Fruit fly (Drosophila melanogaster) whole organism, embryonic: ENCODE results near the gene Alh.

ENCODE experiments used
- CG10654 ChIP-seq: fragments of 200-800 bp; sonication (Bioruptor generic); optimal IDR thresholded peaks from 2 replicates; lab custom pipeline; 2016; ENCODE audit warnings: missing biosample characterization, missing genetic modification characterization
- CG11695 ChIP-seq: fragments of 200-800 bp; sonication (Bioruptor generic); IDR thresholded peaks from 3 replicates; pipeline ENCODE4 v1.3.6; 2022; ENCODE audit warnings: missing biosample characterization, missing genetic modification characterization
- CG12155 ChIP-seq: fragments of 200-800 bp; sonication (Bioruptor generic); optimal IDR thresholded peaks from 3 replicates; lab custom pipeline; 2016; ENCODE audit warnings: missing biosample characterization, missing genetic modification characterization
- CG1233 ChIP-seq: fragments of 200-800 bp; sonication (Bioruptor generic); optimal IDR thresholded peaks from 4 replicates; lab custom pipeline; 2018; ENCODE audit warnings: missing biosample characterization, mild to moderate bottlenecking, missing genetic modification characterization
- CG12744 ChIP-seq: fragments of 200-800 bp; sonication (Bioruptor generic); optimal IDR thresholded peaks from 2 replicates; lab custom pipeline; 2016; ENCODE audit warnings: missing biosample characterization, missing genetic modification characterization
- CG13296 ChIP-seq: fragments of 200-800 bp; sonication (Bioruptor generic); optimal IDR thresholded peaks from 3 replicates; lab custom pipeline; 2018; ENCODE audit warnings: missing biosample characterization, mild to moderate bottlenecking, missing genetic modification characterization
- CG14014 ChIP-seq: fragments of 200-800 bp; sonication (Bioruptor generic); IDR thresholded peaks from 2 replicates; pipeline ENCODE4 v1.3.6; 2022; ENCODE audit warnings: missing biosample characterization, missing genetic modification characterization
- CG1529 ChIP-seq: fragments of 200-800 bp; sonication (Bioruptor generic); optimal IDR thresholded peaks from 3 replicates; lab custom pipeline; 2018; ENCODE audit warnings: missing biosample characterization, missing genetic modification characterization
- CG16779 ChIP-seq: fragments of 200-800 bp; sonication (Bioruptor generic); IDR thresholded peaks from 2 replicates; pipeline ENCODE4 v1.3.6; 2022; ENCODE audit warnings: missing biosample characterization, missing genetic modification characterization
- CG17912 ChIP-seq: fragments of 200-800 bp; sonication (Bioruptor generic); optimal IDR thresholded peaks from 2 replicates; lab custom pipeline; 2018; ENCODE audit warnings: missing biosample characterization, mild to moderate bottlenecking, missing genetic modification characterization
- CG2875 ChIP-seq: fragments of 200-800 bp; sonication (Bioruptor generic); optimal IDR thresholded peaks from 2 replicates; lab custom pipeline; 2017; ENCODE audit warnings: missing biosample characterization, mild to moderate bottlenecking, missing genetic modification characterization, missing genetic modification reagents
- CG30431 ChIP-seq: fragments of 200-800 bp; sonication (Bioruptor generic); optimal IDR thresholded peaks from 2 replicates; lab custom pipeline; 2017; ENCODE audit warnings: missing biosample characterization, missing genetic modification characterization
- CG32767 ChIP-seq: fragments of 200-800 bp; sonication (Bioruptor generic); IDR thresholded peaks from 2 replicates; pipeline ENCODE4 v1.3.6; 2022; ENCODE audit warnings: missing biosample characterization, missing genetic modification characterization
- CG4282 ChIP-seq: fragments of 200-800 bp; sonication (Bioruptor generic); optimal IDR thresholded peaks from 2 replicates; lab custom pipeline; 2016; ENCODE audit warnings: missing biosample characterization, missing genetic modification characterization
- CG6791 ChIP-seq: fragments of 200-800 bp; sonication (Bioruptor generic); IDR thresholded peaks from 3 replicates; pipeline ENCODE4 v1.3.6; 2022; ENCODE audit warnings: missing biosample characterization, missing genetic modification characterization; ENCODE audit not compliant: partially characterized antibody
- CG6854 ChIP-seq: fragments of 200-800 bp; sonication (Bioruptor generic); optimal IDR thresholded peaks from 3 replicates; lab custom pipeline; 2017; ENCODE audit warnings: missing biosample characterization, mild to moderate bottlenecking, missing genetic modification characterization
- CG8388 ChIP-seq: fragments of 200-800 bp; sonication (Bioruptor generic); optimal IDR thresholded peaks from 2 replicates; lab custom pipeline; 2019; ENCODE audit warnings: missing biosample characterization, mild to moderate bottlenecking, missing genetic modification characterization, moderate library complexity
- Chrac-16 ChIP-seq: fragments of 200-800 bp; sonication (Bioruptor generic); optimal IDR thresholded peaks from 3 replicates; lab custom pipeline; 2016; ENCODE audit warnings: missing biosample characterization, missing genetic modification characterization
- D19B ChIP-seq: fragments of 200-800 bp; sonication (Bioruptor generic); optimal IDR thresholded peaks from 2 replicates; lab custom pipeline; 2017; ENCODE audit warnings: missing biosample characterization, mild to moderate bottlenecking, missing genetic modification characterization
- Ets65A ChIP-seq: fragments of 200-800 bp; sonication (Bioruptor generic); peaks from one replicate; lab custom pipeline; 2016; ENCODE audit warnings: missing biosample characterization, missing genetic modification characterization
- Hr51 ChIP-seq, 2 experiments: fragments of 200-800 bp; sonication (Bioruptor generic); optimal IDR thresholded peaks; 2 replicates in 1 of 2; 3 replicates in 1 of 2; lab custom pipeline; 2016 to 2018; ENCODE audit warnings: missing biosample characterization in 2 of 2, missing genetic modification characterization in 2 of 2, mild to moderate bottlenecking in 1 of 2, moderate library complexity in 1 of 2
- MBD-R2 ChIP-seq: fragments of 200-800 bp; sonication (Bioruptor generic); IDR thresholded peaks from 2 replicates; pipeline ENCODE4 v1.3.6; 2022; ENCODE audit warnings: missing biosample characterization, missing genetic modification characterization
- MTF-1 ChIP-seq: fragments of 200-800 bp; sonication (Bioruptor generic); optimal IDR thresholded peaks from 2 replicates; lab custom pipeline; 2018; ENCODE audit warnings: missing biosample characterization, mild to moderate bottlenecking, missing genetic modification characterization, borderline replicate concordance
- Med ChIP-seq: fragments of 200-800 bp; sonication (Bioruptor generic); peaks from one replicate; lab custom pipeline; 2016; ENCODE audit warnings: missing biosample characterization, missing genetic modification characterization, mild to moderate bottlenecking, inconsistent platforms, moderate library complexity
- NC2α ChIP-seq: fragments of 200-800 bp; sonication (Bioruptor generic); optimal IDR thresholded peaks from 2 replicates; lab custom pipeline; 2016; ENCODE audit warnings: missing biosample characterization, missing genetic modification characterization
- Taf1 ChIP-seq: fragments of 200-800 bp; sonication (Bioruptor generic); IDR thresholded peaks from 2 replicates; pipeline ENCODE4 v1.3.6; 2022; ENCODE audit warnings: missing biosample characterization, missing genetic modification characterization
- Vsx1 ChIP-seq: fragments of 200-800 bp; sonication (Bioruptor generic); optimal IDR thresholded peaks from 2 replicates; lab custom pipeline; 2017; ENCODE audit warnings: missing biosample characterization, mild to moderate bottlenecking, missing genetic modification characterization, missing genetic modification reagents
- al ChIP-seq: fragments of 200-800 bp; sonication (Bioruptor generic); IDR thresholded peaks from 2 replicates; pipeline ENCODE4 v1.3.6; 2022; ENCODE audit warnings: missing biosample characterization, missing genetic modification characterization
- ash1 ChIP-seq: fragments of 200-800 bp; sonication (Bioruptor generic); optimal IDR thresholded peaks from 2 replicates; lab custom pipeline; 2018; ENCODE audit warnings: missing biosample characterization, mild to moderate bottlenecking, missing genetic modification characterization
- bowl ChIP-seq: fragments of 200-800 bp; sonication (Bioruptor generic); IDR thresholded peaks from 2 replicates; pipeline ENCODE4 v1.3.6; 2022; ENCODE audit warnings: missing biosample characterization, missing genetic modification characterization
- chm ChIP-seq: fragments of 200-800 bp; sonication (Bioruptor generic); IDR thresholded peaks from 2 replicates; pipeline ENCODE4 v1.3.6; 2022; ENCODE audit warnings: missing biosample characterization, missing genetic modification characterization
- chn ChIP-seq: fragments of 200-800 bp; sonication (Bioruptor generic); optimal IDR thresholded peaks from 2 replicates; lab custom pipeline; 2016; ENCODE audit warnings: missing biosample characterization, missing genetic modification characterization
- ci ChIP-seq: fragments of 200-800 bp; sonication (Bioruptor generic); IDR thresholded peaks from 3 replicates; pipeline ENCODE4 v1.3.6; 2022; ENCODE audit warnings: missing biosample characterization, missing genetic modification characterization
- crc ChIP-seq: fragments of 200-800 bp; sonication (Bioruptor generic); optimal IDR thresholded peaks from 2 replicates; lab custom pipeline; 2016; ENCODE audit warnings: missing biosample characterization, missing genetic modification characterization
- emc ChIP-seq: fragments of 200-800 bp; sonication (Bioruptor generic); optimal IDR thresholded peaks from 2 replicates; lab custom pipeline; 2016; ENCODE audit warnings: missing biosample characterization, missing genetic modification characterization
- fru ChIP-seq: fragments of >200 bp; optimal IDR thresholded peaks from 2 replicates; lab custom pipeline; 2017
- hb ChIP-seq: fragments of 200-800 bp; sonication (Bioruptor generic); IDR thresholded peaks from 3 replicates; pipeline ENCODE4 v1.3.6; 2022; ENCODE audit warnings: missing biosample characterization, missing genetic modification characterization; ENCODE audit not compliant: partially characterized antibody
- her ChIP-seq: fragments of 200-800 bp; sonication (Bioruptor generic); optimal IDR thresholded peaks from 2 replicates; lab custom pipeline; 2016; ENCODE audit warnings: missing biosample characterization, missing genetic modification characterization
- lbe ChIP-seq: fragments of 200-800 bp; sonication (Bioruptor generic); optimal IDR thresholded peaks from 2 replicates; lab custom pipeline; 2016; ENCODE audit warnings: missing biosample characterization, mild to moderate bottlenecking, missing genetic modification characterization
- mld ChIP-seq: fragments of 200-800 bp; sonication (Bioruptor generic); IDR thresholded peaks from 3 replicates; pipeline ENCODE4 v1.3.6; 2022; ENCODE audit warnings: missing biosample characterization, missing genetic modification characterization; ENCODE audit not compliant: partially characterized antibody
- nau ChIP-seq: fragments of 200-800 bp; sonication (Bioruptor generic); optimal IDR thresholded peaks from 3 replicates; lab custom pipeline; 2017; ENCODE audit warnings: missing biosample characterization, mild to moderate bottlenecking, missing genetic modification characterization, missing genetic modification reagents
- pnt ChIP-seq: fragments of 200-800 bp; sonication (Bioruptor generic); optimal IDR thresholded peaks from 3 replicates; lab custom pipeline; 2016; ENCODE audit warnings: missing biosample characterization, missing genetic modification characterization
- prd ChIP-seq, 3 experiments: fragments of >200 bp in 2 of 3; fragments of 200-800 bp in 1 of 3; sonication (Bioruptor generic) in 1 of 3; optimal IDR thresholded peaks in 2 of 3; IDR thresholded peaks in 1 of 3; 2 replicates in 2 of 3; 3 replicates in 1 of 3; pipeline versions ENCODE4 v1.3.6 to Lab custom; 2017 to 2022; ENCODE audit warnings: missing biosample characterization in 1 of 3, missing genetic modification characterization in 1 of 3
- ranshi ChIP-seq: fragments of 200-800 bp; sonication (Bioruptor generic); IDR thresholded peaks from 2 replicates; pipeline ENCODE4 v1.3.6; 2022; ENCODE audit warnings: missing biosample characterization, missing genetic modification characterization
- schlank ChIP-seq: fragments of 200-800 bp; sonication (Bioruptor generic); optimal IDR thresholded peaks from 2 replicates; lab custom pipeline; 2018; ENCODE audit warnings: missing biosample characterization, mild to moderate bottlenecking, missing genetic modification characterization
- shn ChIP-seq: fragments of 200-800 bp; sonication (Bioruptor generic); optimal IDR thresholded peaks from 3 replicates; lab custom pipeline; 2016; ENCODE audit warnings: missing biosample characterization, missing genetic modification characterization
- yki ChIP-seq: fragments of >200 bp; optimal IDR thresholded peaks from 3 replicates; lab custom pipeline; 2018
- z ChIP-seq: fragments of 200-800 bp; sonication (Bioruptor generic); IDR thresholded peaks from 3 replicates; pipeline ENCODE4 v1.3.6; 2022; ENCODE audit warnings: missing biosample characterization, missing genetic modification characterization

Gene Alh

dm6 chr3R:7087201-7087505, 36.8 kb downstream of the Alh start:
- TF ChIP-seq CG11695 (GFP tag; lab: Robert Waterston, UW) (no peak), ci (GFP tag; lab: Robert Waterston, UW) (0 out of 3 replicates have a peak, but pooled peaks have one; percentile 26), chn (GFP tag; lab: Kevin White, UChicago) (no peak), crc (GFP tag; lab: Kevin White, UChicago) (no peak), CG12155 (GFP tag; lab: Kevin White, UChicago) (no peak), Ets65A (GFP tag; lab: Kevin White, UChicago) (peak; percentile 57), lbe (GFP tag; lab: Kevin White, UChicago) (no peak), CG17912 (GFP tag; lab: Kevin White, UChicago) (peak; percentile 33), al (GFP tag; lab: Robert Waterston, UW) (no peak), chm (GFP tag; lab: Robert Waterston, UW) (peak; percentile 53; the same call in 1 of the 2 replicates), mld (GFP tag; lab: Robert Waterston, UW) (0 out of 3 replicates have a peak, but pooled peaks have one; percentile 27), CG16779 (GFP tag; lab: Robert Waterston, UW) (no peak), Med (peak; percentile 59), Vsx1 (GFP tag; lab: Kevin White, UChicago) (no peak), CG1529 (no peak), CG4282 (GFP tag; lab: Kevin White, UChicago) (no peak), CG30431 (GFP tag; lab: Kevin White, UChicago) (no peak), CG6854 (no peak), her (GFP tag; lab: Kevin White, UChicago) (no peak)
- TF ChIP-seq, all 482 proteins: peak for 6

- TF ChIP-seq prd (optimal IDR thresholded peaks at IDR 0.05; lab: Kevin White, UChicago) (no peak), prd (GFP tag; IDR thresholded peaks at IDR 0.05; lab: Robert Waterston, UW) (peak; percentile 23; the same call in 1 of the 3 replicates), schlank (tag; lab: Kevin White, UChicago) (peak; percentile 22), z (GFP tag; lab: Robert Waterston, UW) (no peak), Vsx1 (GFP tag; lab: Kevin White, UChicago) (peak; percentile 54), chm (GFP tag; lab: Robert Waterston, UW) (peak; percentile 96), pnt (peak; percentile 46), CG10654 (GFP tag; lab: Kevin White, UChicago) (no peak), shn (GFP tag; lab: Kevin White, UChicago) (peak; percentile 42), Taf1 (GFP tag; lab: Robert Waterston, UW) (no peak), emc (GFP tag; lab: Kevin White, UChicago) (peak; percentile 48), MTF-1 (GFP tag; lab: Kevin White, UChicago) (peak; percentile 77), ranshi (GFP tag; lab: Robert Waterston, UW) (peak; percentile 44; the same call in 1 of the 2 replicates), fru (lab: Kevin White, UChicago) (no peak), CG12744 (GFP tag; lab: Kevin White, UChicago) (peak; percentile 56), CG8388 (peak; percentile 47), Hr51 (GFP tag; optimal IDR thresholded peaks at IDR 0.05; lab: Kevin White, UChicago) (peak; percentile 20 to 83), CG13296 (GFP tag; lab: Kevin White, UChicago) (peak; percentile 64), CG32767 (GFP tag; lab: Robert Waterston, UW) (peak; percentile 87), MBD-R2 (peak; percentile 49), CG6791 (GFP tag; lab: Robert Waterston, UW) (peak; percentile 66), nau (GFP tag; lab: Kevin White, UChicago) (peak; percentile 59), CG1233 (peak; percentile 77), CG2875 (peak; percentile 66), CG14014 (GFP tag; lab: Robert Waterston, UW) (peak; percentile 30; the same call in 1 of the 2 replicates), D19B (GFP tag; lab: Kevin White, UChicago) (no peak), NC2α (GFP tag; lab: Kevin White, UChicago) (peak; percentile 87), bowl (GFP tag; lab: Robert Waterston, UW) (peak; percentile 74; the same call in 1 of the 2 replicates), yki (no peak), hb (GFP tag; lab: Robert Waterston, UW) (0 out of 3 replicates have a peak, but pooled peaks have one; percentile 41), Chrac-16 (GFP tag; lab: Kevin White, UChicago) (peak; percentile 38), ash1 (GFP tag; lab: Kevin White, UChicago) (peak; percentile 67)
Measured at dm6 chr3R:7086377-7087200, 37.4 kb downstream of the Alh start, which contains the start of gene alphaTub84B. TSS of gene alphaTub84B (plus strand) at chr3R:7086599.
